Worm (Caenorhabditis elegans) whole organism, late embryonic: ENCODE measurements around the gene C49F5.5.
"Not testable (repeated sequence)": the region's sequence is repeated elsewhere in the genome, so short reads cannot be mapped to it uniquely, and the experiment has no call there.

Experiments used
- T23F11.4 ChIP-seq: fragments of 200-800 bp; sonication (Bioruptor generic); optimal IDR thresholded peaks from 2 replicates; lab custom pipeline; 2018; ENCODE audit warnings: mild to moderate bottlenecking, missing genetic modification characterization, missing compliant biosample characterization
- ceh-18 ChIP-seq: sonication (generic microtip); optimal IDR thresholded peaks from 2 replicates; lab custom pipeline; 2016; ENCODE audit warnings: missing genetic modification characterization, missing compliant biosample characterization
- ceh-22 ChIP-seq: sonication (generic microtip); optimal IDR thresholded peaks from 2 replicates; lab custom pipeline; 2017; ENCODE audit warnings: missing biosample characterization, missing genetic modification characterization
- fkh-6 ChIP-seq: sonication (generic microtip); optimal IDR thresholded peaks from 2 replicates; lab custom pipeline; 2016; ENCODE audit warnings: missing genetic modification characterization, missing compliant biosample characterization
- hlh-13 ChIP-seq: fragments of 200-800 bp; sonication (Bioruptor generic); optimal IDR thresholded peaks from 2 replicates; lab custom pipeline; 2018; ENCODE audit warnings: mild to moderate bottlenecking, missing genetic modification characterization, missing compliant biosample characterization
- nhr-11 ChIP-seq: fragments of 150-350 bp; optimal IDR thresholded peaks from 2 replicates; lab custom pipeline; 2014; ENCODE audit warnings: missing biosample characterization, missing genetic modification characterization
- pag-3 ChIP-seq: sonication (generic microtip); optimal IDR thresholded peaks from 2 replicates; lab custom pipeline; 2016; ENCODE audit warnings: missing compliant biosample characterization, missing genetic modification characterization, borderline replicate concordance
- pha-4 ChIP-seq: fragments of 150-350 bp; optimal IDR thresholded peaks from 2 replicates; lab custom pipeline; 2018; ENCODE audit warnings: missing biosample characterization, missing genetic modification reagents, missing genetic modification characterization
- tbx-7 ChIP-seq: sonication (generic microtip); optimal IDR thresholded peaks from 2 replicates; lab custom pipeline; 2016; ENCODE audit warnings: missing genotype, missing genetic modification characterization, missing compliant biosample characterization
- unc-42 ChIP-seq: sonication (generic microtip); optimal IDR thresholded peaks from 2 replicates; lab custom pipeline; 2016; ENCODE audit warnings: missing genotype, missing genetic modification characterization, missing compliant biosample characterization
- ztf-16 ChIP-seq: sonication (generic microtip); optimal IDR thresholded peaks from 2 replicates; lab custom pipeline; 2017; ENCODE audit warnings: missing genetic modification characterization, missing compliant biosample characterization

- not testable (repeated sequence) for TF ChIP-seq unc-42 (tag; lab: Kevin White, UChicago); fkh-6; tbx-7 (tag; lab: Kevin White, UChicago); pha-4 (tag; lab: Kevin White, UChicago); hlh-13; ceh-22 (tag; lab: Kevin White, UChicago); T23F11.4 (GFP tag; lab: Kevin White, UChicago); pag-3; ceh-18 (tag; lab: Kevin White, UChicago); ztf-16 (tag; lab: Kevin White, UChicago); nhr-11
Measured at ce11 chrX:11961103-11961502, 24.9 kb upstream of the C49F5.5 start, which contains the start of gene C49F5.13.
